Fruit fly (Drosophila melanogaster) whole organism, pupa: Measurements from ENCODE around the gene Pp2A-29B.

Source experiments
- CG10348 ChIP-seq: fragments of 200-800 bp; sonication (Bioruptor generic); IDR thresholded peaks from 2 replicates; pipeline ENCODE4 v1.3.6; 2022; ENCODE audit warnings: missing biosample characterization, missing genetic modification characterization
- CG12605 ChIP-seq: fragments of 200-800 bp; sonication (Bioruptor generic); IDR thresholded peaks from 2 replicates; pipeline ENCODE4 v1.3.6; 2022; ENCODE audit warnings: missing biosample characterization, missing genetic modification characterization
- CG13204 ChIP-seq: fragments of 200-800 bp; sonication (Bioruptor generic); optimal IDR thresholded peaks from 2 replicates; lab custom pipeline; 2018; ENCODE audit warnings: missing biosample characterization, mild to moderate bottlenecking, missing genetic modification characterization, moderate library complexity
- CG14655 ChIP-seq: fragments of 200-800 bp; sonication (Bioruptor generic); optimal IDR thresholded peaks from 3 replicates; lab custom pipeline; 2017; ENCODE audit warnings: mild to moderate bottlenecking, missing biosample characterization, missing genetic modification reagents, missing genetic modification characterization
- CG15710 ChIP-seq: fragments of 200-800 bp; sonication (Bioruptor generic); optimal IDR thresholded peaks from 2 replicates; lab custom pipeline; 2018; ENCODE audit warnings: missing biosample characterization, mild to moderate bottlenecking, missing genetic modification characterization, moderate library complexity
- CG17806 ChIP-seq: fragments of 200-800 bp; sonication (Bioruptor generic); optimal IDR thresholded peaks from 2 replicates; lab custom pipeline; 2018; ENCODE audit warnings: missing biosample characterization, mild to moderate bottlenecking, missing genetic modification characterization, moderate library complexity
- CG32121 ChIP-seq: fragments of 200-800 bp; sonication (Bioruptor generic); IDR thresholded peaks from 2 replicates; pipeline ENCODE4 v1.3.6; 2022; ENCODE audit warnings: missing biosample characterization, missing genetic modification characterization
- CG34367 ChIP-seq: fragments of 200-800 bp; sonication (Bioruptor generic); optimal IDR thresholded peaks from 2 replicates; lab custom pipeline; 2018; ENCODE audit warnings: missing biosample characterization, mild to moderate bottlenecking, missing genetic modification characterization
- CG4496 ChIP-seq: fragments of 200-800 bp; sonication (Bioruptor generic); IDR thresholded peaks from 3 replicates; pipeline ENCODE4 v1.3.6; 2022; ENCODE audit warnings: missing biosample characterization, missing genetic modification characterization
- CG8159 ChIP-seq: fragments of 200-800 bp; sonication (Bioruptor generic); optimal IDR thresholded peaks from 3 replicates; lab custom pipeline; 2018; ENCODE audit warnings: missing biosample characterization, mild to moderate bottlenecking, missing genetic modification characterization, moderate library complexity
- CG8301 ChIP-seq: fragments of 200-800 bp; sonication (Bioruptor generic); optimal IDR thresholded peaks from 2 replicates; lab custom pipeline; 2018; ENCODE audit warnings: missing biosample characterization, mild to moderate bottlenecking, missing genetic modification characterization
- CG9948 ChIP-seq: fragments of 200-800 bp; sonication (Bioruptor generic); optimal IDR thresholded peaks from 2 replicates; lab custom pipeline; 2018; ENCODE audit warnings: missing biosample characterization, mild to moderate bottlenecking, missing genetic modification characterization, moderate library complexity
- D1 ChIP-seq: fragments of 200-800 bp; sonication (Bioruptor generic); optimal IDR thresholded peaks from 2 replicates; lab custom pipeline; 2018; ENCODE audit warnings: missing biosample characterization, mild to moderate bottlenecking, missing genetic modification characterization, moderate library complexity
- EcR ChIP-seq: fragments of 200-800 bp; sonication (Bioruptor generic); optimal IDR thresholded peaks from 3 replicates; lab custom pipeline; 2019; ENCODE audit warnings: missing biosample characterization, missing genetic modification characterization, mild to moderate bottlenecking, moderate library complexity, missing genetic modification reagents
- Ets98B ChIP-seq: fragments of 200-800 bp; sonication (Bioruptor generic); IDR thresholded peaks from 2 replicates; pipeline ENCODE4 v1.3.6; 2022; ENCODE audit warnings: missing biosample characterization, missing genetic modification characterization
- Pif1A ChIP-seq: fragments of 200-800 bp; sonication (Bioruptor generic); optimal IDR thresholded peaks from 3 replicates; lab custom pipeline; 2016; ENCODE audit warnings: missing biosample characterization, missing genetic modification characterization
- Pif1B ChIP-seq: fragments of 200-800 bp; sonication (Bioruptor generic); optimal IDR thresholded peaks from 3 replicates; lab custom pipeline; 2016; ENCODE audit warnings: missing biosample characterization, missing genetic modification characterization
- Snoo ChIP-seq: fragments of 200-800 bp; sonication (Bioruptor generic); optimal IDR thresholded peaks from 3 replicates; lab custom pipeline; 2017; ENCODE audit warnings: missing biosample characterization, mild to moderate bottlenecking, missing genetic modification characterization, inconsistent platforms
- fd96Ca ChIP-seq: fragments of 200-800 bp; sonication (Bioruptor generic); IDR thresholded peaks from 3 replicates; pipeline ENCODE4 v1.3.6; 2022; ENCODE audit warnings: missing biosample characterization, missing genetic modification characterization
- gl ChIP-seq: fragments of 200-800 bp; sonication (Bioruptor generic); optimal IDR thresholded peaks from 2 replicates; lab custom pipeline; 2018; ENCODE audit warnings: missing biosample characterization, mild to moderate bottlenecking, missing genetic modification characterization
- rn ChIP-seq: fragments of 200-800 bp; sonication (Bioruptor generic); IDR thresholded peaks from 2 replicates; pipeline ENCODE4 v1.3.6; 2022; ENCODE audit warnings: missing biosample characterization, missing genetic modification characterization

The Pp2A-29B gene

dm6 chr2L:8376717-8377116, 10.9 kb downstream of the Pp2A-29B start, which contains the start of the genes CG13390 and CG17294:
TSS of gene CG13390 (minus strand) at chr2L:8376797.
TSS of gene CG17294 (plus strand) at chr2L:8377035.
- TF ChIP-seq CG10348 (GFP tag; lab: Robert Waterston, UW) (peak; percentile 97), CG14655 (GFP tag; lab: Kevin White, UChicago) (peak; percentile 100), CG15710 (peak; percentile 100), CG32121 (peak; percentile 100), EcR (GFP tag; lab: Kevin White, UChicago) (peak; percentile 72), CG12605 (GFP tag; lab: Robert Waterston, UW) (peak; percentile 99), CG13204 (GFP tag; lab: Kevin White, UChicago) (peak; percentile 98), rn (GFP tag; lab: Robert Waterston, UW) (peak; percentile 99), fd96Ca (peak; percentile 96), CG17806 (tag; lab: Kevin White, UChicago) (peak; percentile 100), Ets98B (GFP tag; lab: Robert Waterston, UW) (peak; percentile 100), gl (tag; lab: Kevin White, UChicago) (peak; percentile 98), D1 (tag; lab: Kevin White, UChicago) (peak; percentile 99), Snoo (peak; percentile 100), CG34367 (tag; lab: Kevin White, UChicago) (peak; percentile 99), Pif1A (GFP tag; lab: Kevin White, UChicago) (peak; percentile 99), CG4496 (GFP tag; lab: Robert Waterston, UW) (peak; percentile 100), CG9948 (tag; lab: Kevin White, UChicago) (peak; percentile 100), CG8159 (tag; lab: Kevin White, UChicago) (peak; percentile 100), Pif1B (GFP tag; lab: Kevin White, UChicago) (peak; percentile 99), CG8301 (peak; percentile 99)

- TF ChIP-seq D1 (tag; lab: Kevin White, UChicago) (no peak), CG14655 (GFP tag; lab: Kevin White, UChicago) (peak; percentile 2), CG34367 (tag; lab: Kevin White, UChicago) (peak; percentile 5), rn (GFP tag; lab: Robert Waterston, UW) (no peak), CG13204 (GFP tag; lab: Kevin White, UChicago) (no peak), Ets98B (GFP tag; lab: Robert Waterston, UW) (peak; percentile 37), EcR (GFP tag; lab: Kevin White, UChicago) (no peak), Pif1B (GFP tag; lab: Kevin White, UChicago) (peak; percentile 51), CG8301 (no peak), CG10348 (GFP tag; lab: Robert Waterston, UW) (no peak), CG32121 (no peak), CG15710 (peak; percentile 32), CG8159 (tag; lab: Kevin White, UChicago) (peak; percentile 36), Pif1A (GFP tag; lab: Kevin White, UChicago) (peak; percentile 31), CG17806 (tag; lab: Kevin White, UChicago) (peak; percentile 28), CG4496 (GFP tag; lab: Robert Waterston, UW) (no peak), CG9948 (tag; lab: Kevin White, UChicago) (peak; percentile 16), fd96Ca (no peak), Snoo (peak; percentile 21)
- TF ChIP-seq, all 21 proteins: peak for 10
These were observed 15.7 kb downstream of the Pp2A-29B start, which contains the start of gene AlaRS for dm6 chr2L:8381508-8382036. TSS of gene AlaRS (minus strand) at chr2L:8381764.

dm6 chr2L:8382646-8383045, 16.8 kb downstream of the Pp2A-29B start, which contains the start of the genes CG13392 and Rcd4:
TSS of gene CG13392 (minus strand) at chr2L:8382807.
TSS of gene Rcd4 (plus strand) at chr2L:8382861.
- TF ChIP-seq CG14655 (GFP tag; lab: Kevin White, UChicago), result peak; percentile 25
- peak; percentile 80 for TF ChIP-seq CG4496 (GFP tag; lab: Robert Waterston, UW)
- TF ChIP-seq fd96Ca, result no peak; the same call in 2 of the 3 replicates
- TF ChIP-seq EcR (GFP tag; lab: Kevin White, UChicago), result peak; percentile 0
- peak; percentile 34 for TF ChIP-seq Pif1B (GFP tag; lab: Kevin White, UChicago)
- TF ChIP-seq Snoo, result peak; percentile 67
- no peak for TF ChIP-seq CG13204 (GFP tag; lab: Kevin White, UChicago)
- peak; percentile 15; the same call in 1 of the 2 replicates for TF ChIP-seq rn (GFP tag; lab: Robert Waterston, UW)
- TF ChIP-seq D1 (tag; lab: Kevin White, UChicago), result no peak
- peak; percentile 34 for TF ChIP-seq CG17806 (tag; lab: Kevin White, UChicago)
- TF ChIP-seq CG12605 (GFP tag; lab: Robert Waterston, UW), result no peak
- peak; percentile 7 for TF ChIP-seq CG34367 (tag; lab: Kevin White, UChicago)
- TF ChIP-seq CG8159 (tag; lab: Kevin White, UChicago), result peak; percentile 47
- no peak for TF ChIP-seq CG9948 (tag; lab: Kevin White, UChicago)
- no peak for TF ChIP-seq CG10348 (GFP tag; lab: Robert Waterston, UW)
- peak; percentile 37 for TF ChIP-seq CG15710
- peak; percentile 17 for TF ChIP-seq CG8301
- TF ChIP-seq Ets98B (GFP tag; lab: Robert Waterston, UW), result peak; percentile 66
- peak; percentile 48 for TF ChIP-seq Pif1A (GFP tag; lab: Kevin White, UChicago)
- no peak for TF ChIP-seq CG32121
- peak; percentile 44 for TF ChIP-seq gl (tag; lab: Kevin White, UChicago)
- TF ChIP-seq, all 21 proteins: peak for 14

- TF ChIP-seq Ets98B (GFP tag; lab: Robert Waterston, UW) (peak; percentile 76), CG9948 (tag; lab: Kevin White, UChicago) (peak; percentile 92), Snoo (peak; percentile 92), EcR (GFP tag; lab: Kevin White, UChicago) (peak; percentile 22), Pif1B (GFP tag; lab: Kevin White, UChicago) (peak; percentile 69), fd96Ca (no peak), CG8301 (peak; percentile 86), CG32121 (peak; percentile 90), rn (GFP tag; lab: Robert Waterston, UW) (peak; percentile 81), CG4496 (GFP tag; lab: Robert Waterston, UW) (peak; percentile 88), CG10348 (GFP tag; lab: Robert Waterston, UW) (peak; percentile 61; the same call in 1 of the 2 replicates), CG17806 (tag; lab: Kevin White, UChicago) (peak; percentile 92), CG34367 (tag; lab: Kevin White, UChicago) (peak; percentile 86), CG13204 (GFP tag; lab: Kevin White, UChicago) (no peak), CG15710 (peak; percentile 95), CG14655 (GFP tag; lab: Kevin White, UChicago) (peak; percentile 93), D1 (tag; lab: Kevin White, UChicago) (peak; percentile 86), CG12605 (GFP tag; lab: Robert Waterston, UW) (peak; percentile 78), Pif1A (GFP tag; lab: Kevin White, UChicago) (peak; percentile 33), gl (tag; lab: Kevin White, UChicago) (peak; percentile 30), CG8159 (tag; lab: Kevin White, UChicago) (peak; percentile 96)
- TF ChIP-seq, all 21 proteins: peak for 19
These were observed 18.3 kb downstream of the Pp2A-29B start, which contains the start of the genes Dad1 and CG13384 for dm6 chr2L:8384108-8384601. TSS of gene Dad1 (minus strand) at chr2L:8384137. TSS of gene CG13384 (plus strand) at chr2L:8384455.
